Fruit fly (Drosophila melanogaster): ENCODE measurements around the gene Dnaaf6.

Gene Dnaaf6

DNA sequence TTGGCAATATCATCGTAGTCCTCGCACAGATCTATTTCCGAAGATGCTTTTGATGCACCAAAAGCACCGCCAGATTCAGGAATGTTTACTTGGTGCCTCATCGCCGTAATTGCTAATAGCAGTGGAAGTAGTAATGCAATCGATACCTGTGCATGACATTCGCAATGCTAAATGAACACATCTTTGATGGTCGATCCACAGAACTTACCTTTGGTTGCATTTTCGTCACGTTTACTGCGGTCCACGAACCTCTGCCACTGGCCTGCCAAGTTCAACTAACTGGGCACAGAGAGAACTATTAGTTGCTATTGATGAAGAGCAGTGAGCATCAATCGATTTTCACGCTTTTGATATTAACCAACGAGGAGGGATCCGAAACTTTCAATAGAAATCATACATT lies 17.0 kb downstream of the Dnaaf6 start, which contains the start of gene CG17177:
Gene CG17177 (minus strand): TSS at position 101 of the 400 bp plus-strand sequence.
- TF ChIP-seq tj (GFP tag; optimal IDR thresholded peaks at IDR 0.05) (no peak), CG7101 (tag; optimal IDR thresholded peaks at IDR 0.05) (no peak), ovo (GFP tag; optimal IDR thresholded peaks at IDR 0.05) (no peak), pad (GFP tag; optimal IDR thresholded peaks at IDR 0.05) (no peak), CG5204 (GFP tag; optimal IDR thresholded peaks at IDR 0.05) (no peak), Mnt (GFP tag; optimal IDR thresholded peaks at IDR 0.05) (no peak), toe (GFP tag; optimal IDR thresholded peaks at IDR 0.05) (no peak), bab1 (GFP tag; optimal IDR thresholded peaks at IDR 0.05) (no peak), CG7045 (GFP tag; optimal IDR thresholded peaks at IDR 0.05) (no peak)

DNA sequence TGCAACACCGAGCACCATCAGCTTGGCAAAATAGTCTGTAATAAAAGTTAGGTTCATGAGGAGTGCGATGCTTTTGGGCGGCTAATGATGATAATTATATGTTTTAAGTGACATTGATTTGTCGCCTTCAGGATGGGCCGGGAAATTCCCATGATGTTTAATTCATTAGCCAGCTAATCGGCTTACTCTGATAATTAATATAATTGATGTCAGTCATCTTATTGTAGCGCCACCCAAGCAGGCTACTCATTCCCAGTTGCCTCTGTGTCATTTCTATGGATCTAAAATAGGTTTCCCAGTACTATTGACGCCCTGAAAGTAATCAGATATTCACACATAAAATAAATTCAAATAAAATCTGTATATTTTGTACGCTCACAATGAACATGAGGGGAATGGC lies 20.6 kb downstream of the Dnaaf6 start, which contains the start of gene CG13476:
Gene CG13476 (plus strand): TSS at position 301 of the 400 bp plus-strand sequence.
- TF ChIP-seq cic (GFP tag; optimal IDR thresholded peaks at IDR 0.05) = no peak
- peak; percentile 64 for TF ChIP-seq kay (GFP tag; ENCODE audit: borderline replicate concordance)

DNA sequence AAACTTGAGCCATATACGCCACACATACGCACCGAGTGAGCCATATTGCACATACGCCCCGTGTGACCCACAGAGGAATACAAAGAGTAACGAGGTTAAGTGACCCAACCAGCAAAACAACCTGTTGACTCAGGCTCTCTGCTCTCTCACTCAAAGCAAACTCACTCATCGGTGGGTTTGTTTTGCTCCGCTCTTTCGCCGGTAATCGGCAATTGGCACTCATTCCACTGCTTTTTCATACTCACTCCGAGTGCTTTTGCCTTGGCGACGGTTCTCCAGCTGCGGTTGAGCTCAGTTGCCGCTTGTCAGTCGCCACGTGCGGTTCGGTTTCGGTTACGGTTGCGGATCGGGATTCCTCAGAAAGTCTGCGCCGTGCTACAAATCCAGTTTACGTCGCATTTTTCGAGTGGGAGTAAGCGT lies 21.9 kb downstream of the Dnaaf6 start:
- TF ChIP-seq CG7101 (tag; optimal IDR thresholded peaks at IDR 0.05) (no peak), cnc (optimal IDR thresholded peaks at IDR 0.05) (no peak), Hr96 (GFP tag; optimal IDR thresholded peaks at IDR 0.05) (no peak), Mnt (GFP tag; optimal IDR thresholded peaks at IDR 0.05) (peak; percentile 98), cic (GFP tag; optimal IDR thresholded peaks at IDR 0.05) (peak; percentile 63), Crg-1 (GFP tag; optimal IDR thresholded peaks at IDR 0.05) (no peak), CG33017 (tag; optimal IDR thresholded peaks at IDR 0.05) (peak; percentile 55), CG12768 (GFP tag; optimal IDR thresholded peaks at IDR 0.05) (peak; percentile 19), bab1 (GFP tag; optimal IDR thresholded peaks at IDR 0.05) (peak; percentile 35), tj (GFP tag; optimal IDR thresholded peaks at IDR 0.05) (peak; percentile 86), CG7045 (GFP tag; optimal IDR thresholded peaks at IDR 0.05) (no peak)

DNA sequence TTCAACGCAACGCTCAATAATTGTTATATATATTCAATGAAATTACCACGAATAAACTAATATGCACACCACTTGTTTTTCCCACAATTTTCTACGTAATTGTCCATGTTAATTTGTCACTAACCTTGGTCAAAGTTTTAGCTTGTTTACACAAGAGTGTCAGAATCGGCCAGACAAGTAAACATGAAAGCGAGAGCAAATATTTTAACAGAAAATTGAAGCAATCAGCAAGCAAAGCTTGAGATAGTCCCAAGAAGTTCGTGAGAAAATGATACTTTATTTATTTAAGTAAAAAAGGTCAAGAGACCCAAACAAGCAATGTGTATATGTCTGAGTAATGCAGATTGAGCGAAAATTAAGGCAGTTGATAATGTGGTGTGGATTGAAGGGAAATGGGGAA lies 23.5 kb downstream of the Dnaaf6 start:
- peak; percentile 54 for TF ChIP-seq ovo (GFP tag; optimal IDR thresholded peaks at IDR 0.05)
- TF ChIP-seq Hr96 (GFP tag; optimal IDR thresholded peaks at IDR 0.05) = peak; percentile 29
- TF ChIP-seq CG11617 (GFP tag; optimal IDR thresholded peaks at IDR 0.05) = no peak
- peak; percentile 47 for TF ChIP-seq CG7045 (GFP tag; optimal IDR thresholded peaks at IDR 0.05)
- TF ChIP-seq CG5204 (GFP tag; optimal IDR thresholded peaks at IDR 0.05) = no peak
- TF ChIP-seq cnc (optimal IDR thresholded peaks at IDR 0.05) = no peak
- peak; percentile 53 for TF ChIP-seq CG1620 (GFP tag; optimal IDR thresholded peaks at IDR 0.05)
- peak; percentile 10 for TF ChIP-seq pad (GFP tag; optimal IDR thresholded peaks at IDR 0.05)
- peak; percentile 57 for TF ChIP-seq Crg-1 (GFP tag; optimal IDR thresholded peaks at IDR 0.05)
- no peak for TF ChIP-seq bab1 (GFP tag; optimal IDR thresholded peaks at IDR 0.05)
- no peak for TF ChIP-seq tj (GFP tag; optimal IDR thresholded peaks at IDR 0.05)
- TF ChIP-seq CG12768 (GFP tag; optimal IDR thresholded peaks at IDR 0.05) = no peak
- no peak for TF ChIP-seq cic (GFP tag; optimal IDR thresholded peaks at IDR 0.05)
- peak; percentile 40 for TF ChIP-seq CG14711 (tag; optimal IDR thresholded peaks at IDR 0.05)
- TF ChIP-seq CG33017 (tag; optimal IDR thresholded peaks at IDR 0.05) = peak; percentile 44
- TF ChIP-seq kay (GFP tag; ENCODE audit: borderline replicate concordance) = peak; percentile 75
- no peak for TF ChIP-seq Clk (GFP tag; optimal IDR thresholded peaks at IDR 0.05)
- TF ChIP-seq toe (GFP tag; optimal IDR thresholded peaks at IDR 0.05) = peak; percentile 2
- no peak for TF ChIP-seq Mnt (GFP tag; optimal IDR thresholded peaks at IDR 0.05)
- peak; percentile 50 for TF ChIP-seq CG7101 (tag; optimal IDR thresholded peaks at IDR 0.05)

DNA sequence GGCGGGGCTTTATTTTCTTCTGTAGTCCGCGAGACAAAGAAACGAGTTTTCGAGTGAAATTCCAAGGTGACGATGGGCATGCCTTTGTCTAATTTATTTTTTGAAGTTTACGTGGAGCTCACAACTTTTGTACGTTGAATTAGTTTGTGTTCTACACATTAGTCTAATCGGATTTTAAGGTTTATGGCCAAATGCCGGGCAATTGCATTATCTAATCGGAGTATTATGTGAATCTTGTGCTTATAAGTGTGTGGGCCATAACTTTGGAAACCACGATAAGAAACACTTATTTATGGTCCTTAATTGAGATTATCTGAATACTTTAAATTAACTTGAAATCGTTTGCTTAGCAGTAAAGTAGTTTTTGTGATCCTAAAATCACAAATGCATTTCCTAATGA lies 28.2 kb downstream of the Dnaaf6 start:
- TF ChIP-seq Clk (GFP tag; optimal IDR thresholded peaks at IDR 0.05) = no peak
- TF ChIP-seq kay (GFP tag; ENCODE audit: borderline replicate concordance) = peak; percentile 84
- TF ChIP-seq Hr96 (GFP tag; optimal IDR thresholded peaks at IDR 0.05) = no peak
- TF ChIP-seq ovo (GFP tag; optimal IDR thresholded peaks at IDR 0.05) = no peak
- TF ChIP-seq CG11617 (GFP tag; optimal IDR thresholded peaks at IDR 0.05) = no peak
- TF ChIP-seq CG7101 (tag; optimal IDR thresholded peaks at IDR 0.05) = no peak
- no peak for TF ChIP-seq Mnt (GFP tag; optimal IDR thresholded peaks at IDR 0.05)
- no peak for TF ChIP-seq cnc (optimal IDR thresholded peaks at IDR 0.05)
- no peak for TF ChIP-seq tj (GFP tag; optimal IDR thresholded peaks at IDR 0.05)
- TF ChIP-seq CG12768 (GFP tag; optimal IDR thresholded peaks at IDR 0.05) = no peak
- TF ChIP-seq CG14711 (tag; optimal IDR thresholded peaks at IDR 0.05) = no peak
- no peak for TF ChIP-seq CG5204 (GFP tag; optimal IDR thresholded peaks at IDR 0.05)
- peak; percentile 56 for TF ChIP-seq cic (GFP tag; optimal IDR thresholded peaks at IDR 0.05)
- TF ChIP-seq CG33017 (tag; optimal IDR thresholded peaks at IDR 0.05) = peak; percentile 35
- no peak for TF ChIP-seq bab1 (GFP tag; optimal IDR thresholded peaks at IDR 0.05)
- TF ChIP-seq Crg-1 (GFP tag; optimal IDR thresholded peaks at IDR 0.05) = no peak
- TF ChIP-seq pad (GFP tag; optimal IDR thresholded peaks at IDR 0.05) = no peak
- TF ChIP-seq CG1620 (GFP tag; optimal IDR thresholded peaks at IDR 0.05) = no peak
- TF ChIP-seq toe (GFP tag; optimal IDR thresholded peaks at IDR 0.05) = no peak
- TF ChIP-seq CG7045 (GFP tag; optimal IDR thresholded peaks at IDR 0.05) = peak; percentile 18

DNA sequence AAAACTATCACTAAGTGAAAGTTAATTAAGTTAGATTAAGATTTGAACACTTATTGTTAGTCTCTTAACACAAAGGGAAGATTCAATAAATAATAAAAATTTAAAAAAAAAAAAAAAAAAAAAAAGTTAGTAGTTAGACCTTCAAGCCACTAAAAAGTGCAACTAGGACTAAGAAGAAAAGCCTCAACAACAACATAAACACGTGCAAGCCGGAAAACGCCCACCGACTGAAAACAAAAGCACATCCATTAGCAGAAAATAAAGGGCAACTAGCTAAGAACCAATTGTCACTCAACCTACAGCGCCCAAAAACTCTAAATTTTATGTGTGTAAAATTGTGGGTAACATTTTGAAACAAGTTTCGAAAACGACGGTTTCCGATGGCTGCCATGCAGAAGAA lies 43.9 kb downstream of the Dnaaf6 start, which contains the start of gene CG13473:
Gene CG13473 (plus strand): TSS at position 301 of the 400 bp plus-strand sequence.
- TF ChIP-seq cnc (optimal IDR thresholded peaks at IDR 0.05) (no peak), CG12768 (GFP tag; optimal IDR thresholded peaks at IDR 0.05) (no peak), ovo (GFP tag; optimal IDR thresholded peaks at IDR 0.05) (no peak), bab1 (GFP tag; optimal IDR thresholded peaks at IDR 0.05) (no peak), Crg-1 (GFP tag; optimal IDR thresholded peaks at IDR 0.05) (no peak), tj (GFP tag; optimal IDR thresholded peaks at IDR 0.05) (no peak), Hr96 (GFP tag; optimal IDR thresholded peaks at IDR 0.05) (no peak), Clk (GFP tag; optimal IDR thresholded peaks at IDR 0.05) (no peak), CG5204 (GFP tag; optimal IDR thresholded peaks at IDR 0.05) (no peak), CG11617 (GFP tag; optimal IDR thresholded peaks at IDR 0.05) (no peak), pad (GFP tag; optimal IDR thresholded peaks at IDR 0.05) (no peak), kay (GFP tag; ENCODE audit: borderline replicate concordance) (no peak), toe (GFP tag; optimal IDR thresholded peaks at IDR 0.05) (no peak), CG7045 (GFP tag; optimal IDR thresholded peaks at IDR 0.05) (no peak), CG7101 (tag; optimal IDR thresholded peaks at IDR 0.05) (no peak), CG14711 (tag; optimal IDR thresholded peaks at IDR 0.05) (no peak), cic (GFP tag; optimal IDR thresholded peaks at IDR 0.05) (no peak)

Data from whole organism, adult.